Fruit fly (Drosophila melanogaster): Measurements from ENCODE around the gene spd-2.

- TF ChIP-seq fd96Ca (GFP tag; IDR thresholded peaks at IDR 0.05) (no peak), CG15710 (tag; optimal IDR thresholded peaks at IDR 0.05) (no peak), EcR (GFP tag; optimal IDR thresholded peaks at IDR 0.05) (no peak), CG4496 (GFP tag; IDR thresholded peaks at IDR 0.05) (no peak)
Measured at dm6 chr3L:16626199-16626598, 31.4 kb upstream of the spd-2 start.

Measured in whole organism, pupa.